Worm (Caenorhabditis elegans) whole organism, L4/young adult: Measurements from ENCODE around the gene cdc-25.2.

ENCODE experiments used
- W03F9.2 ChIP-seq: fragments of 150-350 bp; optimal IDR thresholded peaks from 2 replicates; lab custom pipeline; 2014; ENCODE audit warnings: missing biosample characterization, missing genetic modification characterization
- dao-5 ChIP-seq: sonication (generic microtip); optimal IDR thresholded peaks from 2 replicates; lab custom pipeline; 2016; ENCODE audit warnings: missing genotype, missing genetic modification characterization, moderate library complexity, missing compliant biosample characterization
- him-1 ChIP-seq: sonication (generic microtip); optimal IDR thresholded peaks from 2 replicates; lab custom pipeline; 2016; ENCODE audit warnings: missing genotype, missing genetic modification reagents, missing genetic modification characterization, missing compliant biosample characterization

- TF ChIP-seq W03F9.2 (tag; lab: Kevin White, UChicago) (no peak), dao-5 (tag; lab: Kevin White, UChicago) (no peak), him-1 (tag; lab: Kevin White, UChicago) (no peak)
Observed at ce11 chrV:1624340-1624739, 57.5 kb downstream of the cdc-25.2 start, which contains the start of gene nhr-110.
